Fruit fly (Drosophila melanogaster) whole organism: ENCODE results near the gene Ugt302E1.

Experiments
- CG8478 ChIP-seq: fragments of >200 bp; optimal IDR thresholded peaks from 2 replicates; lab custom pipeline; 2018; ENCODE audit warnings: inconsistent platforms
- Dll ChIP-seq: fragments of >200 bp; optimal IDR thresholded peaks from 2 replicates; lab custom pipeline; 2017
- EcR ChIP-seq, 2 experiments: fragments of >200 bp; optimal IDR thresholded peaks; 2 replicates each; lab custom pipeline; 2017; ENCODE audit warnings: missing biosample characterization in 2 of 2, missing genetic modification characterization in 2 of 2, missing genetic modification reagents in 2 of 2
- pan ChIP-seq: fragments of >200 bp; optimal IDR thresholded peaks from 2 replicates; lab custom pipeline; 2017
- psq ChIP-seq: fragments of >200 bp; optimal IDR thresholded peaks from 2 replicates; lab custom pipeline; 2017
- usp ChIP-seq: fragments of >200 bp; optimal IDR thresholded peaks from 2 replicates; lab custom pipeline; 2017; ENCODE audit warnings: missing biosample characterization, missing genetic modification characterization, mixed read lengths

DNA sequence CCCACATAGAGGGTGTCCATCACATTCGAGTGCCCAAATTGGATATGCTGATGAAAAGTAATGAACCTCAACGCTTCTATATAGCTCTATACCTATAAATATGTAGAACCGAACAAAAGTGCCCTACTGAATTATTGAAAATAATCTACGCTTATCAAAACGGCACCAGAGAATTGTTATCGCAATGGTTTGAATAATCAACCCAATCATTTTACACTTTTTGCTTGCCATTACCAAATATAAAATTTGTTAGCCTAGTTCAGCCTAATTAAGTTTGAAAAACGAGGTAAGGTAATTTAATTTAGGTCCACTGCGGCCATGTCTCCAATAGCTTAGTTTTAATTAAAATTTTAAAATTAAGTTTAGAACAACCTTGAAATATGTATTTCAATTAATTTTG, 21.4 kb downstream of the Ugt302E1 start:
- TF ChIP-seq pan (lab: Kevin White, UChicago) = no peak
- TF ChIP-seq Dll = no peak
- no peak for TF ChIP-seq usp (GFP tag; lab: Kevin White, UChicago)
- no peak for TF ChIP-seq EcR (GFP tag; optimal IDR thresholded peaks at IDR 0.05; lab: Kevin White, UChicago)
- no peak for TF ChIP-seq psq (lab: Kevin White, UChicago)
- TF ChIP-seq CG8478 (lab: Kevin White, UChicago) = no peak
